Fruit fly (Drosophila melanogaster) whole organism, embryonic: ENCODE results near the gene Ant2.

Experiments used
- Adf1 ChIP-seq: fragments of 200-800 bp; sonication (Bioruptor generic); IDR thresholded peaks from 2 replicates; pipeline ENCODE4 v1.3.6; 2022; ENCODE audit warnings: missing biosample characterization, missing genetic modification characterization
- BtbVII ChIP-seq: fragments of 200-800 bp; sonication (Bioruptor generic); optimal IDR thresholded peaks from 3 replicates; lab custom pipeline; 2017; ENCODE audit warnings: missing biosample characterization, mild to moderate bottlenecking, missing genetic modification characterization
- Bteb2 ChIP-seq: fragments of 200-800 bp; sonication (Bioruptor generic); optimal IDR thresholded peaks from 2 replicates; lab custom pipeline; 2016; ENCODE audit warnings: missing biosample characterization, missing genetic modification characterization
- CG10462 ChIP-seq: fragments of 200-800 bp; sonication (Bioruptor generic); optimal IDR thresholded peaks from 2 replicates; lab custom pipeline; 2016; ENCODE audit warnings: missing biosample characterization, missing genetic modification characterization
- CG10979 ChIP-seq: fragments of 200-800 bp; sonication (Bioruptor generic); optimal IDR thresholded peaks from 2 replicates; lab custom pipeline; 2018; ENCODE audit warnings: missing biosample characterization, mild to moderate bottlenecking, missing genetic modification characterization, moderate library complexity
- CG11696 ChIP-seq: fragments of 200-800 bp; sonication (Bioruptor generic); IDR thresholded peaks from 2 replicates; pipeline ENCODE4 v1.3.6; 2022; ENCODE audit warnings: missing biosample characterization, missing genetic modification characterization
- CG14014 ChIP-seq: fragments of 200-800 bp; sonication (Bioruptor generic); IDR thresholded peaks from 2 replicates; pipeline ENCODE4 v1.3.6; 2022; ENCODE audit warnings: missing biosample characterization, missing genetic modification characterization
- CG18262 ChIP-seq: fragments of 200-800 bp; optimal IDR thresholded peaks from 3 replicates; lab custom pipeline; 2019; ENCODE audit warnings: missing biosample characterization, mild to moderate bottlenecking, missing genetic modification characterization, moderate library complexity
- CG2116 ChIP-seq: fragments of 200-800 bp; sonication (Bioruptor generic); optimal IDR thresholded peaks from 3 replicates; lab custom pipeline; 2018; ENCODE audit warnings: missing biosample characterization, mild to moderate bottlenecking, missing genetic modification characterization
- CG2120 ChIP-seq: fragments of 200-800 bp; sonication (Bioruptor generic); optimal IDR thresholded peaks from 3 replicates; lab custom pipeline; 2016; ENCODE audit warnings: missing biosample characterization, missing genetic modification characterization
- CG30020 ChIP-seq: fragments of 200-800 bp; optimal IDR thresholded peaks from 2 replicates; lab custom pipeline; 2019; ENCODE audit warnings: missing biosample characterization, mild to moderate bottlenecking, missing genetic modification characterization, moderate library complexity
- CG31441 ChIP-seq: fragments of 200-800 bp; sonication (Bioruptor generic); IDR thresholded peaks from 2 replicates; pipeline ENCODE4 v1.3.6; 2022; ENCODE audit warnings: missing biosample characterization, missing genetic modification characterization
- CG34422 ChIP-seq: fragments of 200-800 bp; sonication (Bioruptor generic); IDR thresholded peaks from 3 replicates; pipeline ENCODE4 v1.3.6; 2022; ENCODE audit warnings: missing biosample characterization, missing genetic modification characterization
- CG4404 ChIP-seq: fragments of 200-800 bp; sonication (Bioruptor generic); IDR thresholded peaks from 2 replicates; pipeline ENCODE4 v1.3.6; 2022; ENCODE audit warnings: missing biosample characterization, missing genetic modification characterization
- CG5953 ChIP-seq: fragments of 200-800 bp; sonication (Bioruptor generic); IDR thresholded peaks from 2 replicates; pipeline ENCODE4 v1.3.6; 2022; ENCODE audit warnings: missing biosample characterization, missing genetic modification characterization
- CG7556 ChIP-seq: fragments of 200-800 bp; sonication (Bioruptor generic); optimal IDR thresholded peaks from 2 replicates; lab custom pipeline; 2017; ENCODE audit warnings: missing biosample characterization, mild to moderate bottlenecking, missing genetic modification characterization
- CG8290 ChIP-seq, 3 experiments: fragments of 200-800 bp; sonication (Bioruptor generic); optimal IDR thresholded peaks; 2 replicates each; lab custom pipeline; 2016 to 2019; ENCODE audit warnings: missing biosample characterization in 3 of 3, missing genetic modification characterization in 3 of 3, mild to moderate bottlenecking in 2 of 3, moderate library complexity in 1 of 3
- CTCF ChIP-seq: fragments of 200-800 bp; sonication (Bioruptor generic); optimal IDR thresholded peaks from 2 replicates; lab custom pipeline; 2017; ENCODE audit warnings: missing biosample characterization, mild to moderate bottlenecking, missing genetic modification characterization, moderate library complexity
- Deaf1 ChIP-seq: fragments of 200-800 bp; optimal IDR thresholded peaks from 3 replicates; lab custom pipeline; 2019; ENCODE audit warnings: missing biosample characterization, mild to moderate bottlenecking, missing genetic modification characterization, moderate library complexity
- Gug ChIP-seq: fragments of 200-800 bp; sonication (Bioruptor generic); IDR thresholded peaks from 4 replicates; pipeline ENCODE4 v1.3.6; 2022; ENCODE audit warnings: missing biosample characterization, missing genetic modification characterization
- Hr39 ChIP-seq: fragments of >200 bp; optimal IDR thresholded peaks from 2 replicates; lab custom pipeline; 2017
- Lpt ChIP-seq: fragments of >200 bp; optimal IDR thresholded peaks from 2 replicates; lab custom pipeline; 2018; ENCODE audit warnings: missing biosample characterization, missing genetic modification characterization
- Mrtf ChIP-seq: fragments of 200-800 bp; sonication (Bioruptor generic); IDR thresholded peaks from 3 replicates; pipeline ENCODE4 v1.3.6; 2022; ENCODE audit warnings: missing biosample characterization, missing genetic modification characterization
- Myb ChIP-seq: fragments of 200-800 bp; sonication (Bioruptor generic); optimal IDR thresholded peaks from 2 replicates; lab custom pipeline; 2016; ENCODE audit warnings: missing biosample characterization, missing genetic modification characterization
- NK7.1 ChIP-seq: fragments of 200-800 bp; sonication (Bioruptor generic); optimal IDR thresholded peaks from 3 replicates; lab custom pipeline; 2016; ENCODE audit warnings: missing biosample characterization, missing genetic modification characterization
- Ravus ChIP-seq: fragments of 200-800 bp; sonication (Bioruptor generic); IDR thresholded peaks from 2 replicates; pipeline ENCODE4 v1.3.6; 2022; ENCODE audit warnings: missing biosample characterization, missing genetic modification characterization
- Vsx1 ChIP-seq: fragments of 200-800 bp; sonication (Bioruptor generic); optimal IDR thresholded peaks from 2 replicates; lab custom pipeline; 2017; ENCODE audit warnings: missing biosample characterization, mild to moderate bottlenecking, missing genetic modification characterization, missing genetic modification reagents
- ash1 ChIP-seq: fragments of 200-800 bp; sonication (Bioruptor generic); optimal IDR thresholded peaks from 2 replicates; lab custom pipeline; 2018; ENCODE audit warnings: missing biosample characterization, mild to moderate bottlenecking, missing genetic modification characterization
- bab2 ChIP-seq: fragments of 200-800 bp; sonication (Bioruptor generic); optimal IDR thresholded peaks from 2 replicates; lab custom pipeline; 2016; ENCODE audit warnings: missing biosample characterization, missing genetic modification characterization
- bsh ChIP-seq, 2 experiments: fragments of 200-800 bp; sonication (Bioruptor generic); optimal IDR thresholded peaks; 2 replicates each; lab custom pipeline; 2017 to 2018; ENCODE audit warnings: mild to moderate bottlenecking in 2 of 2, missing biosample characterization in 2 of 2, missing genetic modification characterization in 2 of 2, moderate library complexity in 1 of 2
- caup ChIP-seq: fragments of 200-800 bp; sonication (Bioruptor generic); optimal IDR thresholded peaks from 3 replicates; lab custom pipeline; 2017; ENCODE audit warnings: missing biosample characterization, mild to moderate bottlenecking, missing genetic modification characterization, moderate library complexity; ENCODE audit not compliant: severe bottlenecking
- chinmo ChIP-seq: fragments of 200-800 bp; sonication (Bioruptor generic); IDR thresholded peaks from 4 replicates; pipeline ENCODE4 v1.3.6; 2022; ENCODE audit warnings: missing biosample characterization, missing genetic modification characterization; ENCODE audit not compliant: partially characterized antibody
- danr ChIP-seq: fragments of 200-800 bp; sonication (Bioruptor generic); IDR thresholded peaks from 2 replicates; pipeline ENCODE4 v1.3.6; 2022; ENCODE audit warnings: missing biosample characterization, missing genetic modification characterization
- dm ChIP-seq: fragments of 200-800 bp; sonication (Bioruptor generic); optimal IDR thresholded peaks from 3 replicates; lab custom pipeline; 2016; ENCODE audit warnings: missing biosample characterization, missing genetic modification characterization
- dmrt11E ChIP-seq: fragments of 200-800 bp; sonication (Bioruptor generic); optimal IDR thresholded peaks from 3 replicates; lab custom pipeline; 2018; ENCODE audit warnings: missing biosample characterization, mild to moderate bottlenecking, missing genetic modification characterization, moderate library complexity
- gcm2 ChIP-seq: fragments of 200-800 bp; sonication (Bioruptor generic); optimal IDR thresholded peaks from 2 replicates; lab custom pipeline; 2016; ENCODE audit warnings: missing biosample characterization, missing genetic modification characterization
- gem ChIP-seq: fragments of 200-800 bp; sonication (Bioruptor generic); optimal IDR thresholded peaks from 2 replicates; lab custom pipeline; 2019; ENCODE audit warnings: missing biosample characterization, mild to moderate bottlenecking, missing genetic modification characterization, moderate library complexity
- ham ChIP-seq: fragments of 200-800 bp; sonication (Bioruptor generic); IDR thresholded peaks from 2 replicates; pipeline ENCODE4 v1.3.6; 2022; ENCODE audit warnings: missing biosample characterization, missing genetic modification characterization
- hth ChIP-seq: fragments of >200 bp; optimal IDR thresholded peaks from 2 replicates; lab custom pipeline; 2017; ENCODE audit warnings: inconsistent platforms
- jigr1 ChIP-seq: fragments of 200-800 bp; sonication (Bioruptor generic); IDR thresholded peaks from 3 replicates; pipeline ENCODE4 v1.3.6; 2022; ENCODE audit warnings: missing biosample characterization, missing genetic modification characterization
- mld ChIP-seq: fragments of 200-800 bp; sonication (Bioruptor generic); IDR thresholded peaks from 3 replicates; pipeline ENCODE4 v1.3.6; 2022; ENCODE audit warnings: missing biosample characterization, missing genetic modification characterization; ENCODE audit not compliant: partially characterized antibody
- nerfin-2 ChIP-seq: fragments of 200-800 bp; sonication (Bioruptor generic); IDR thresholded peaks from 2 replicates; pipeline ENCODE4 v1.3.6; 2022; ENCODE audit warnings: missing biosample characterization, missing genetic modification characterization; ENCODE audit not compliant: partially characterized antibody
- nom ChIP-seq: fragments of 200-800 bp; sonication (Bioruptor generic); optimal IDR thresholded peaks from 2 replicates; lab custom pipeline; 2017; ENCODE audit warnings: missing biosample characterization, missing genetic modification characterization, mild to moderate bottlenecking, moderate library complexity, missing genetic modification reagents
- onecut ChIP-seq: fragments of 200-800 bp; sonication (Bioruptor generic); IDR thresholded peaks from 2 replicates; pipeline ENCODE4 v1.3.6; 2022; ENCODE audit warnings: missing biosample characterization, missing genetic modification characterization
- repo ChIP-seq: fragments of 200-800 bp; sonication (Bioruptor generic); optimal IDR thresholded peaks from 2 replicates; lab custom pipeline; 2016; ENCODE audit warnings: missing biosample characterization, missing genetic modification characterization
- run ChIP-seq: fragments of 200-800 bp; sonication (Bioruptor generic); optimal IDR thresholded peaks from 3 replicates; lab custom pipeline; 2018; ENCODE audit warnings: missing biosample characterization, mild to moderate bottlenecking, missing genetic modification characterization
- sens ChIP-seq: fragments of 200-800 bp; sonication (Bioruptor generic); peaks from one replicate; lab custom pipeline; 2016; ENCODE audit warnings: missing biosample characterization, missing genetic modification characterization
- sqz ChIP-seq: fragments of 200-800 bp; sonication (Bioruptor generic); optimal IDR thresholded peaks from 3 replicates; lab custom pipeline; 2018; ENCODE audit warnings: missing biosample characterization, mild to moderate bottlenecking, missing genetic modification characterization
- sr ChIP-seq: fragments of 200-800 bp; sonication (Bioruptor generic); IDR thresholded peaks from 3 replicates; pipeline ENCODE4 v1.3.6; 2022; ENCODE audit warnings: missing biosample characterization, missing genetic modification characterization
- stwl ChIP-seq: fragments of 200-800 bp; sonication (Bioruptor generic); optimal IDR thresholded peaks from 3 replicates; lab custom pipeline; 2018; ENCODE audit warnings: missing biosample characterization, mild to moderate bottlenecking, missing genetic modification characterization, moderate library complexity
- vvl ChIP-seq: fragments of 200-800 bp; sonication (Bioruptor generic); IDR thresholded peaks from 2 replicates; pipeline ENCODE4 v1.3.6; 2022; ENCODE audit warnings: missing biosample characterization, missing genetic modification characterization

Gene Ant2

dm6 chrX:10735682-10736353 is 50.9 kb downstream of the Ant2 start (continued):
- no peak for TF ChIP-seq dmrt11E
- peak; percentile 24; the same call in 1 of the 2 replicates for TF ChIP-seq Adf1 (GFP tag; lab: Robert Waterston, UW)
- peak; percentile 51 for TF ChIP-seq ash1 (GFP tag; lab: Kevin White, UChicago)
- TF ChIP-seq Bteb2: no peak
- no peak for TF ChIP-seq CG4404 (GFP tag; lab: Robert Waterston, UW)
- no peak for TF ChIP-seq dm (GFP tag; lab: Kevin White, UChicago)
- TF ChIP-seq CG2120 (GFP tag; lab: Kevin White, UChicago): peak; percentile 11
- TF ChIP-seq CG30020: no peak
- no peak for TF ChIP-seq ham (GFP tag; lab: Robert Waterston, UW)
- peak; percentile 2 for TF ChIP-seq CG7556 (GFP tag; lab: Kevin White, UChicago)
- peak; percentile 93 for TF ChIP-seq chinmo (GFP tag; lab: Robert Waterston, UW)
- no peak for TF ChIP-seq run (tag; lab: Kevin White, UChicago)
- peak; percentile 49 for TF ChIP-seq Deaf1 (tag; lab: Kevin White, UChicago)
- TF ChIP-seq CG18262 (tag; lab: Kevin White, UChicago): no peak
- TF ChIP-seq nom: peak; percentile 47
- TF ChIP-seq onecut (GFP tag; lab: Robert Waterston, UW): peak; percentile 4; the same call in 1 of the 2 replicates
- TF ChIP-seq Mrtf (GFP tag; lab: Robert Waterston, UW): no peak
- TF ChIP-seq CG2116 (GFP tag; lab: Kevin White, UChicago): no peak
- TF ChIP-seq CG5953 (GFP tag; lab: Robert Waterston, UW): no peak
- no peak for TF ChIP-seq CTCF (GFP tag; lab: Kevin White, UChicago)
- TF ChIP-seq Gug (GFP tag; lab: Robert Waterston, UW): no peak
- TF ChIP-seq Hr39 (lab: Kevin White, UChicago): no peak
- no peak for TF ChIP-seq Lpt (GFP tag; lab: Kevin White, UChicago)
- no peak for TF ChIP-seq Ravus
- 0 out of 2 replicates have a peak, but pooled peaks have one; percentile 24 for TF ChIP-seq CG14014
- no peak for TF ChIP-seq CG31441 (GFP tag; lab: Robert Waterston, UW)
- TF ChIP-seq sr (GFP tag; lab: Robert Waterston, UW): 0 out of 3 replicates have a peak, but pooled peaks have one; percentile 58
- peak; percentile 62 for TF ChIP-seq sens (GFP tag; lab: Kevin White, UChicago)
- peak; percentile 79; the same call in 1 of the 3 replicates for TF ChIP-seq CG34422 (GFP tag; lab: Robert Waterston, UW)
- no peak for TF ChIP-seq gcm2 (GFP tag; lab: Kevin White, UChicago)
- no peak for TF ChIP-seq CG11696 (GFP tag; lab: Robert Waterston, UW)
- TF ChIP-seq danr (GFP tag; lab: Robert Waterston, UW): no peak
- no peak for TF ChIP-seq CG10979 (tag; lab: Kevin White, UChicago)
- TF ChIP-seq sqz: peak; percentile 67
- TF ChIP-seq hth (lab: Kevin White, UChicago): no peak
- TF ChIP-seq nerfin-2 (GFP tag; lab: Robert Waterston, UW): no peak
- no peak for TF ChIP-seq NK7.1 (GFP tag; lab: Kevin White, UChicago)
- TF ChIP-seq jigr1 (GFP tag; lab: Robert Waterston, UW): no peak
- no peak for TF ChIP-seq CG10462 (GFP tag; lab: Kevin White, UChicago)
- no peak for TF ChIP-seq vvl (GFP tag; lab: Robert Waterston, UW)
- TF ChIP-seq bab2 (GFP tag; lab: Kevin White, UChicago): no peak
- TF ChIP-seq CG8290 (GFP tag; optimal IDR thresholded peaks at IDR 0.05; lab: Kevin White, UChicago): no peak
- TF ChIP-seq CG8290 (tag; optimal IDR thresholded peaks at IDR 0.05; lab: Kevin White, UChicago): peak in 1 of 2 experiments; percentile 39
- no peak for TF ChIP-seq stwl (tag; lab: Kevin White, UChicago)
- TF ChIP-seq gem (tag; lab: Kevin White, UChicago): peak; percentile 33
- TF ChIP-seq Myb (GFP tag; lab: Kevin White, UChicago): no peak
- peak in 1 of 2 experiments; percentile 17 for TF ChIP-seq bsh (GFP tag; optimal IDR thresholded peaks at IDR 0.05; lab: Kevin White, UChicago)
- TF ChIP-seq repo (GFP tag; lab: Kevin White, UChicago): no peak
- TF ChIP-seq Vsx1 (GFP tag; lab: Kevin White, UChicago): no peak
- no peak for TF ChIP-seq mld
- no peak for TF ChIP-seq BtbVII (GFP tag; lab: Kevin White, UChicago)
- TF ChIP-seq caup (GFP tag; lab: Kevin White, UChicago): no peak
